Worm (Caenorhabditis elegans) whole organism, L2 larva: Measurements from ENCODE around the gene C29F9.5.

Source experiments
- Y55F3AM.14 ChIP-seq: fragments of 200-800 bp; sonication (Bioruptor generic); optimal IDR thresholded peaks from 2 replicates; lab custom pipeline; 2018; ENCODE audit warnings: mild to moderate bottlenecking, missing genetic modification characterization, missing compliant biosample characterization
- ceh-82 ChIP-seq: fragments of 150-350 bp; optimal IDR thresholded peaks from 2 replicates; lab custom pipeline; 2014; ENCODE audit warnings: missing biosample characterization, missing genetic modification characterization
- elt-3 ChIP-seq: sonication (generic microtip); optimal IDR thresholded peaks from 2 replicates; lab custom pipeline; 2017; ENCODE audit warnings: missing biosample characterization, missing genetic modification characterization
- nhr-11 ChIP-seq: fragments of 150-350 bp; optimal IDR thresholded peaks from 2 replicates; lab custom pipeline; 2014; ENCODE audit warnings: missing biosample characterization, missing genetic modification characterization
- ztf-1 ChIP-seq: fragments of 200-800 bp; sonication (Bioruptor generic); conservative IDR thresholded peaks from 2 replicates; pipeline ENCODE4 v1.3.6; 2022; ENCODE audit warnings: missing genetic modification characterization, missing compliant biosample characterization

DNA sequence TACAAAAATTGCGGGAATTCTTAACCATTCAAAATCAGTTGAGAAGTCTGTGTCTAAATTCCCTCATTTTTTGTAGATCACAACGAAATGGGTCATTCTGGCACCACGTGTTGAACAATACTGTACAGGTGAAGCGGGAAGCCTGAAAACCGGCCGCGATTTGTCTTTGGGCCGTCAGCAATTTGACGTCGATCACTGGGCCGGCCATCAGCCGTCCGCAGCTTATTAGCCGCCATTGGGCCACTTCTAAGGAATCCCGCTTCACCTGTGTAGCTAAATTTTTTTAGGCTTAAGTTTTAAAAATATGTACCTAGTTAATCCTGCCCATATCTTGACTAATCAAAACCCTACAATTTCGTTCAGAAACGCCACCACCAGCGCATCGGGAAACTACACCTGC, 42.4 kb downstream of the C29F9.5 start:
- no peak for TF ChIP-seq ztf-1 (GFP tag; lab: Robert Waterston, UW)
- no peak for TF ChIP-seq ceh-82
- no peak for TF ChIP-seq nhr-11
- no peak for TF ChIP-seq elt-3
- no peak for TF ChIP-seq Y55F3AM.14 (GFP tag; lab: Kevin White, UChicago)
